Worm (Caenorhabditis elegans): ENCODE measurements around the gene T27E7.3.

ce11 chrIV:14506995-14507394 is 21.8 kb upstream of the T27E7.3 start:
- TF ChIP-seq W03F9.2 (tag; optimal IDR thresholded peaks at IDR 0.05) (no peak), him-1 (tag; optimal IDR thresholded peaks at IDR 0.05) (no peak), dao-5 (tag; optimal IDR thresholded peaks at IDR 0.05) (no peak)

All from whole organism, L4/young adult.